Fruit fly (Drosophila melanogaster): ENCODE measurements around the gene CG2617.

CG2617 gene

DNA sequence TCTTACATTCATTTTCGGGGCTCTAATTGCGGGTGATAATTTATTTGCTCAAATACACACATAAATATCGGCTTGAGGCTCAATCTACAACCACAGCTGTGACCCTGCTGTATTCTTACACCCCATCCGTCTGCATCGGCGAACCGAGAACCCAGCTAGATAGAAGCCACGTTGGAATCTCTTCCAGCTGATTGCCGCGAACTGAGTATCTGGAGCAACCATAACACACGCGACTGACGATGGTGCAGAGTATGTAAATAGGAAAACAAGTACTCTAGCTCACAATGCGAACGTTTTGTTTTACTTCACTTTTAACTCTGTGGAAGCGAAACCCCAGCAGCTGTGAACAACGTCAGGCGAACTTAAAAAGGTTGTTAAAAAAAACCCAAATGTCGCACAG is 17.7 kb upstream of the CG2617 start:
- TF ChIP-seq woc (GFP tag; optimal IDR thresholded peaks at IDR 0.05) (no peak), lola (GFP tag; optimal IDR thresholded peaks at IDR 0.05) (no peak), dl (GFP tag; optimal IDR thresholded peaks at IDR 0.05; ENCODE audit: insufficient read depth in 1 of 2, partially characterized antibody in 2 of 2) (no peak)

- TF ChIP-seq foxo (GFP tag; optimal IDR thresholded peaks at IDR 0.05) (no peak), CG9705 (GFP tag; optimal IDR thresholded peaks at IDR 0.05) (no peak), sv (GFP tag; optimal IDR thresholded peaks at IDR 0.05) (no peak), CrebA (GFP tag; optimal IDR thresholded peaks at IDR 0.05; ENCODE audit: borderline replicate concordance) (no peak), Hr83 (GFP tag; optimal IDR thresholded peaks at IDR 0.05; ENCODE audit: poor library complexity, severe bottlenecking) (no peak), sage (GFP tag; optimal IDR thresholded peaks at IDR 0.05) (no peak), pan (optimal IDR thresholded peaks at IDR 0.05) (no peak), brk (GFP tag; optimal IDR thresholded peaks at IDR 0.05) (no peak), fru (GFP tag; optimal IDR thresholded peaks at IDR 0.05) (no peak), Vsx2 (GFP tag; optimal IDR thresholded peaks at IDR 0.05; ENCODE audit: partially characterized antibody) (no peak), woc (GFP tag; optimal IDR thresholded peaks at IDR 0.05) (no peak), Sp1 (GFP tag; optimal IDR thresholded peaks at IDR 0.05) (no peak), HLH106 (tag; optimal IDR thresholded peaks at IDR 0.05) (no peak)
These were observed 11.0 kb upstream of the CG2617 start for dm6 chr2L:20671212-20671611.

dm6 chr2L:20673737-20674461 is 8.3 kb upstream of the CG2617 start:
- no peak for TF ChIP-seq woc (GFP tag; optimal IDR thresholded peaks at IDR 0.05)
- no peak for TF ChIP-seq lola (GFP tag; optimal IDR thresholded peaks at IDR 0.05)
- no peak for TF ChIP-seq foxo (GFP tag; optimal IDR thresholded peaks at IDR 0.05)
- no peak for TF ChIP-seq CrebA (GFP tag; optimal IDR thresholded peaks at IDR 0.05; ENCODE audit: borderline replicate concordance)
- no peak for TF ChIP-seq Hnf4 (GFP tag; optimal IDR thresholded peaks at IDR 0.05)
- no peak for TF ChIP-seq GATAd (GFP tag; optimal IDR thresholded peaks at IDR 0.05)
- no peak for TF ChIP-seq dmrt93B (GFP tag; optimal IDR thresholded peaks at IDR 0.05)
- TF ChIP-seq sv (GFP tag; optimal IDR thresholded peaks at IDR 0.05), result no peak
- TF ChIP-seq dl (GFP tag; optimal IDR thresholded peaks at IDR 0.05; ENCODE audit: insufficient read depth in 1 of 2, partially characterized antibody in 2 of 2), result no peak
- TF ChIP-seq rgr (GFP tag; optimal IDR thresholded peaks at IDR 0.05), result no peak
- no peak for TF ChIP-seq CG9705 (GFP tag; optimal IDR thresholded peaks at IDR 0.05)

DNA sequence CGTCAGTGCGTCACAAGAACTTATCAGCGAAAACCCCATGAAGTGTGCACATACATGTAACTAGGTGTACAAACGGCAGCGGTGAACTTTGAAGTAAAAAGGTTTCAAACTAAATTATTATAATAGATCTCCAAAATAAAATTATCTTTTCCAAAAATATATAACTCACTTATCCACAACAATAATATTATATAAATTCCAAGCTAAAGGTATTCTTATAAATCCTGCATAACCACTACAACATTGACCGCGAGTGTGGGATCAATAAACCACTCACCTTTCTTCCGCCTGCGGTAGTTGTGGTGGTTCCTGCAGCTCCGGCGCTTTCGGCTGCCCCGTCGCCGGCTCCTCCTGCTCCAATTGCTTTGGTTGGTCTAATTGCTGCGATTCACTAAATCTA is 7.5 kb upstream of the CG2617 start:
- no peak for TF ChIP-seq Sp1 (GFP tag; optimal IDR thresholded peaks at IDR 0.05)
- TF ChIP-seq CG32264 (GFP tag; optimal IDR thresholded peaks at IDR 0.05), result no peak
- TF ChIP-seq dl (GFP tag; optimal IDR thresholded peaks at IDR 0.05; ENCODE audit: insufficient read depth in 1 of 2, partially characterized antibody in 2 of 2), result no peak
- no peak for TF ChIP-seq dsf (GFP tag; optimal IDR thresholded peaks at IDR 0.05; ENCODE audit: borderline replicate concordance)

DNA sequence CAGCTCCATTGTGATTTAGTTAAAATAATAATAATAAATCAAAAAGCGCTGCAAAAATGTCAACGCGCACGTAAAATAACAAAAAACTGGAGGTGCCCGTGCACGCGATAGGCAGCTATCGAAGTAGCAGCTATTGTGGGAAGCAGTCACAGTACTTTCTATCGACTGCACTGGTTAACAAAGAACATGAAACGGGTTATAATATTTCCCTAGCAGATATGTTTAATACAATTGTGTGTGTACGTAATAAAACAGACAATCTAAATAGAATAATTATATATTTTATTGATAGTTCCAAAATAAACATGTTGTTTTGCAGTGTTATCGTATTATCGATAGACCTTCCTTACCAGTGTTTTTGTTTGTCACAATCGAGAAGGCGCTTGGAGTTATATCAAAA is 6.3 kb upstream of the CG2617 start, which contains the start of the genes CG31678 and IKKepsilon:
TSS of gene CG31678 (minus strand) at position 67 of the 400 bp plus-strand sequence.
TSS of gene IKKepsilon (plus strand) at position 171 of the 400 bp plus-strand sequence.
- peak; percentile 46 for TF ChIP-seq HLH106 (tag; optimal IDR thresholded peaks at IDR 0.05)
- no peak for TF ChIP-seq Hr78 (GFP tag; optimal IDR thresholded peaks at IDR 0.05)
- TF ChIP-seq rgr (GFP tag; optimal IDR thresholded peaks at IDR 0.05), result peak; percentile 74
- TF ChIP-seq h (GFP tag; optimal IDR thresholded peaks at IDR 0.05), result peak; percentile 65
- TF ChIP-seq CG32264 (GFP tag; optimal IDR thresholded peaks at IDR 0.05), result no peak
- TF ChIP-seq Hnf4 (GFP tag; optimal IDR thresholded peaks at IDR 0.05), result peak; percentile 69
- TF ChIP-seq pan (optimal IDR thresholded peaks at IDR 0.05), result no peak
- no peak for TF ChIP-seq Jra (GFP tag; optimal IDR thresholded peaks at IDR 0.05)
- no peak for TF ChIP-seq dsf (GFP tag; optimal IDR thresholded peaks at IDR 0.05; ENCODE audit: borderline replicate concordance)
- TF ChIP-seq psq (GFP tag; optimal IDR thresholded peaks at IDR 0.05), result peak; percentile 38
- no peak for TF ChIP-seq dmrt93B (GFP tag; optimal IDR thresholded peaks at IDR 0.05)
- TF ChIP-seq Sp1 (GFP tag; optimal IDR thresholded peaks at IDR 0.05), result peak; percentile 29
- TF ChIP-seq jim (GFP tag; optimal IDR thresholded peaks at IDR 0.05), result no peak
- TF ChIP-seq sage (GFP tag; optimal IDR thresholded peaks at IDR 0.05), result no peak
- TF ChIP-seq brk (GFP tag; optimal IDR thresholded peaks at IDR 0.05), result no peak
- TF ChIP-seq fru (GFP tag; optimal IDR thresholded peaks at IDR 0.05), result peak; percentile 33
- peak; percentile 36 for TF ChIP-seq OdsH (GFP tag; optimal IDR thresholded peaks at IDR 0.05)
- TF ChIP-seq ey (GFP tag; optimal IDR thresholded peaks at IDR 0.05), result peak; percentile 35
- peak; percentile 18 for TF ChIP-seq GATAd (GFP tag; optimal IDR thresholded peaks at IDR 0.05)
- TF ChIP-seq lola (GFP tag; optimal IDR thresholded peaks at IDR 0.05), result no peak
- no peak for TF ChIP-seq Dfd (GFP tag; optimal IDR thresholded peaks at IDR 0.05)
- TF ChIP-seq CrebA (GFP tag; optimal IDR thresholded peaks at IDR 0.05; ENCODE audit: borderline replicate concordance), result no peak
- no peak for TF ChIP-seq Abd-B (GFP tag; optimal IDR thresholded peaks at IDR 0.05)
- no peak for TF ChIP-seq tai (GFP tag; optimal IDR thresholded peaks at IDR 0.05)
- no peak for TF ChIP-seq dl (GFP tag; optimal IDR thresholded peaks at IDR 0.05; ENCODE audit: insufficient read depth in 1 of 2, partially characterized antibody in 2 of 2)
- no peak for TF ChIP-seq Vsx2 (GFP tag; optimal IDR thresholded peaks at IDR 0.05; ENCODE audit: partially characterized antibody)
- TF ChIP-seq woc (GFP tag; optimal IDR thresholded peaks at IDR 0.05), result no peak
- no peak for TF ChIP-seq Mio (GFP tag; optimal IDR thresholded peaks at IDR 0.05)
- no peak for TF ChIP-seq Dif (GFP tag; optimal IDR thresholded peaks at IDR 0.05; ENCODE audit: partially characterized antibody)
- TF ChIP-seq br (GFP tag; optimal IDR thresholded peaks at IDR 0.05), result peak; percentile 8
- TF ChIP-seq sv (GFP tag; optimal IDR thresholded peaks at IDR 0.05), result peak; percentile 48
- peak; percentile 25 for TF ChIP-seq Hr83 (GFP tag; optimal IDR thresholded peaks at IDR 0.05; ENCODE audit: poor library complexity, severe bottlenecking)
- TF ChIP-seq N (GFP tag; optimal IDR thresholded peaks at IDR 0.05), result no peak
- TF ChIP-seq usp (GFP tag; optimal IDR thresholded peaks at IDR 0.05), result no peak
- peak; percentile 50 for TF ChIP-seq Myc (optimal IDR thresholded peaks at IDR 0.05)
